Worm (Caenorhabditis elegans): ENCODE measurements around the gene kdin-1.

kdin-1 gene

ce11 chrIV:11021512-11022268 lies 16.8 kb upstream of the kdin-1 start, which contains the start of gene mogs-1 (continued):
- peak; percentile 69 for TF ChIP-seq dve-1 (tag; optimal IDR thresholded peaks at IDR 0.05; ENCODE audit: insufficient read depth)
- TF ChIP-seq dmd-9 (GFP tag; IDR thresholded peaks at IDR 0.05), result no peak
- no peak for TF ChIP-seq T26A8.4 (GFP tag; IDR thresholded peaks at IDR 0.05)
- no peak for TF ChIP-seq pqm-1 (tag; optimal IDR thresholded peaks at IDR 0.05)
- TF ChIP-seq aly-2 (tag; optimal IDR thresholded peaks at IDR 0.05), result no peak
- TF ChIP-seq lin-13 (GFP tag; optimal IDR thresholded peaks at IDR 0.05), result no peak
- TF ChIP-seq egl-43 (GFP tag; IDR thresholded peaks at IDR 0.05), result no peak
- peak; percentile 44 for TF ChIP-seq nhr-25 (tag; optimal IDR thresholded peaks at IDR 0.05; ENCODE audit: borderline replicate concordance, insufficient read depth)
- TF ChIP-seq nhr-237 (tag; optimal IDR thresholded peaks at IDR 0.05), result no peak
- peak; percentile 66 for TF ChIP-seq nhr-28 (tag; optimal IDR thresholded peaks at IDR 0.05)
- TF ChIP-seq T20F7.1 (GFP tag; optimal IDR thresholded peaks at IDR 0.05), result no peak
- no peak; the same call in 1 of the 2 replicates for TF ChIP-seq dmd-6 (GFP tag; IDR thresholded peaks at IDR 0.05)
- no peak for TF ChIP-seq unc-130 (GFP tag; optimal IDR thresholded peaks at IDR 0.05)
- TF ChIP-seq Y105C5A.15 (GFP tag; IDR thresholded peaks at IDR 0.05), result no peak
- TF ChIP-seq lin-29 (GFP tag; IDR thresholded peaks at IDR 0.05), result no peak
- no peak for TF ChIP-seq tag-97 (GFP tag; IDR thresholded peaks at IDR 0.05)
- TF ChIP-seq lsy-2 (tag; optimal IDR thresholded peaks at IDR 0.05), result no peak
- TF ChIP-seq zag-1 (tag; optimal IDR thresholded peaks at IDR 0.05), result no peak
- TF ChIP-seq nhr-6 (tag; optimal IDR thresholded peaks at IDR 0.05), result no peak
- no peak for TF ChIP-seq mxl-2 (GFP tag; conservative IDR thresholded peaks at IDR 0.05)
- no peak for TF ChIP-seq rbr-2 (tag; optimal IDR thresholded peaks at IDR 0.05)
- TF ChIP-seq mdl-1 (tag; optimal IDR thresholded peaks at IDR 0.05), result peak in 1 of 2 experiments; percentile 87
- no peak for TF ChIP-seq dmd-8 (GFP tag; IDR thresholded peaks at IDR 0.05)
- TF ChIP-seq nhr-77 (tag; optimal IDR thresholded peaks at IDR 0.05), result peak; percentile 1
- TF ChIP-seq set-16 (GFP tag; IDR thresholded peaks at IDR 0.05), result no peak
- no peak for TF ChIP-seq zfp-2 (tag; optimal IDR thresholded peaks at IDR 0.05)
- no peak for TF ChIP-seq lir-3 (tag; optimal IDR thresholded peaks at IDR 0.05)
- TF ChIP-seq mxl-3 (GFP tag; optimal IDR thresholded peaks at IDR 0.05), result peak; percentile 81
- TF ChIP-seq tra-1 (GFP tag; IDR thresholded peaks at IDR 0.05), result 0 out of 2 replicates have a peak, but pooled peaks have one; percentile 5
- TF ChIP-seq unc-39 (tag; optimal IDR thresholded peaks at IDR 0.05), result no peak
- TF ChIP-seq arid-1 (GFP tag; conservative IDR thresholded peaks at IDR 0.05), result no peak
- TF ChIP-seq mdt-29 (GFP tag; IDR thresholded peaks at IDR 0.05), result 0 out of 2 replicates have a peak, but pooled peaks have one; percentile 53
- no peak for TF ChIP-seq ceh-32 (tag; optimal IDR thresholded peaks at IDR 0.05; ENCODE audit: poor library complexity)
- no peak for TF ChIP-seq egl-27 (tag; optimal IDR thresholded peaks at IDR 0.05)
- TF ChIP-seq madf-9 (GFP tag; conservative IDR thresholded peaks at IDR 0.05), result no peak
- no peak for TF ChIP-seq duxl-1 (tag; optimal IDR thresholded peaks at IDR 0.05; ENCODE audit: poor library complexity)

ce11 chrIV:11022303-11022702 lies 16.2 kb upstream of the kdin-1 start, which contains the start of gene alh-3:
alh-3 (plus strand) TSS chrIV:11022603.
- TF ChIP-seq madf-9 (GFP tag; conservative IDR thresholded peaks at IDR 0.05), result no peak
- no peak for TF ChIP-seq dve-1 (tag; optimal IDR thresholded peaks at IDR 0.05; ENCODE audit: insufficient read depth)
- TF ChIP-seq vab-7 (GFP tag; IDR thresholded peaks at IDR 0.05), result no peak

DNA sequence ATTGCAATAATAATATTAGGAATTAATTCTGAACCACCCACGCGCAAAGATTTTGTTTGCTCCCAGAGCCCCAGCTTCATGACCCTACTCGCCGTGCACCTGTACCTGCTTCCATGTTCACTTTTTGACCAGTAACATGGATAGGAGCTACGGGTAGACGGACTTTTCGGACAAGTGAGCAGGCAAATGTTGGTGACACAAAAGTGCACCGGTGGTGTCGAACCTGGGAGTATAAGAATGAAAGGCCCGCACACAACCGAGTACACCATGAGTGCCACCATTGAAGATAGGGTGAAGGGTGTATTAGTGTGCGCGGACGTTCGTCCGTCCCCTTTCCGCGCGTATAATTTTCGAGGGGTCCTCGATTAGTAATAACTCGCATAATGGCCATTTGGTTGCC lies 12.5 kb upstream of the kdin-1 start:
- TF ChIP-seq daf-16 (GFP tag; optimal IDR thresholded peaks at IDR 0.05), result peak; percentile 31 to 64
- peak; percentile 17 for TF ChIP-seq daf-16 (tag; optimal IDR thresholded peaks at IDR 0.05)
- peak in 1 of 2 experiments; percentile 24 for TF ChIP-seq unc-62 (GFP tag; optimal IDR thresholded peaks at IDR 0.05 in 1 of 2)
- TF ChIP-seq unc-62 (tag; optimal IDR thresholded peaks at IDR 0.05), result no peak
- no peak for TF ChIP-seq fkh-10 (GFP tag; optimal IDR thresholded peaks at IDR 0.05)
- TF ChIP-seq aly-2 (tag; optimal IDR thresholded peaks at IDR 0.05), result no peak
- no peak for TF ChIP-seq ama-1 (optimal IDR thresholded peaks at IDR 0.05)
- TF ChIP-seq snpc-1.2 (GFP tag; IDR thresholded peaks at IDR 0.05), result peak; percentile 92
- peak; percentile 76 for TF ChIP-seq tra-1 (GFP tag; IDR thresholded peaks at IDR 0.05)
- TF ChIP-seq rbr-2 (tag; optimal IDR thresholded peaks at IDR 0.05), result peak; percentile 42
- TF ChIP-seq lin-38 (GFP tag; IDR thresholded peaks at IDR 0.05), result peak; percentile 78
- TF ChIP-seq F10B5.3 (tag; optimal IDR thresholded peaks at IDR 0.05), result peak; percentile 35
- TF ChIP-seq Y5F2A.4 (GFP tag; optimal IDR thresholded peaks at IDR 0.05), result peak; percentile 89
- no peak for TF ChIP-seq ceh-62 (tag; optimal IDR thresholded peaks at IDR 0.05)
- no peak for TF ChIP-seq nhr-76 (tag; optimal IDR thresholded peaks at IDR 0.05)
